Fruit fly (Drosophila melanogaster) S2 (cell line): ENCODE data around the gene CG18233.

Experiments used
- CG8478 ChIP-seq: fragments of >200 bp; optimal IDR thresholded peaks from 2 replicates; lab custom pipeline; 2018
- CTCF ChIP-seq, 2 experiments: fragments of >200 bp; optimal IDR thresholded peaks; 2 replicates each; lab custom pipeline; 2018

dm6 chr3L:18653737-18654136 is 48.5 kb downstream of the CG18233 start:
- TF ChIP-seq CG8478 (lab: Kevin White, UChicago) (no peak), CTCF (optimal IDR thresholded peaks at IDR 0.05; lab: Kevin White, UChicago) (no peak)
